Worm (Caenorhabditis elegans): Measurements from ENCODE around the gene C44B11.6.

Gene C44B11.6

ce11 chrIII:3191195-3191594 lies 38.2 kb downstream of the C44B11.6 start, which contains the start of gene R148.8:
Gene R148.8, plus strand, starts transcription at chrIII:3191495.
- TF ChIP-seq tbx-7 (tag; optimal IDR thresholded peaks at IDR 0.05) (no peak), T23F11.4 (GFP tag; optimal IDR thresholded peaks at IDR 0.05) (no peak), elt-4 (tag; optimal IDR thresholded peaks at IDR 0.05) (no peak), nhr-11 (tag; optimal IDR thresholded peaks at IDR 0.05) (no peak), ceh-22 (tag; optimal IDR thresholded peaks at IDR 0.05) (no peak), C08G9.2 (tag; optimal IDR thresholded peaks at IDR 0.05) (no peak)

ce11 chrIII:3191729-3192128 lies 38.8 kb downstream of the C44B11.6 start:
- TF ChIP-seq K09A11.1 (tag; optimal IDR thresholded peaks at IDR 0.05; ENCODE audit: insufficient read depth) (no peak), nfya-1 (tag; optimal IDR thresholded peaks at IDR 0.05) (no peak), ceh-34 (tag; optimal IDR thresholded peaks at IDR 0.05) (no peak), ceh-6 (GFP tag; optimal IDR thresholded peaks at IDR 0.05) (no peak), hlh-8 (tag; optimal IDR thresholded peaks at IDR 0.05) (no peak), eyg-1 (tag; optimal IDR thresholded peaks at IDR 0.05) (no peak), dve-1 (tag; optimal IDR thresholded peaks at IDR 0.05) (no peak)

- TF ChIP-seq ceh-19 (GFP tag; optimal IDR thresholded peaks at IDR 0.05) (no peak), syd-9 (tag; optimal IDR thresholded peaks at IDR 0.05) (no peak), odd-2 (tag; optimal IDR thresholded peaks at IDR 0.05) (no peak), ttx-3 (tag; optimal IDR thresholded peaks at IDR 0.05) (no peak), ceh-31 (tag; optimal IDR thresholded peaks at IDR 0.05) (no peak), hlh-8 (tag; optimal IDR thresholded peaks at IDR 0.05) (no peak), ceh-45 (GFP tag; IDR thresholded peaks at IDR 0.05) (no peak), sox-4 (tag; optimal IDR thresholded peaks at IDR 0.05) (no peak), fax-1 (tag; optimal IDR thresholded peaks at IDR 0.05) (no peak), ceh-2 (tag; optimal IDR thresholded peaks at IDR 0.05) (no peak)
Measured at ce11 chrIII:3197904-3198303, 45.0 kb downstream of the C44B11.6 start.

DNA sequence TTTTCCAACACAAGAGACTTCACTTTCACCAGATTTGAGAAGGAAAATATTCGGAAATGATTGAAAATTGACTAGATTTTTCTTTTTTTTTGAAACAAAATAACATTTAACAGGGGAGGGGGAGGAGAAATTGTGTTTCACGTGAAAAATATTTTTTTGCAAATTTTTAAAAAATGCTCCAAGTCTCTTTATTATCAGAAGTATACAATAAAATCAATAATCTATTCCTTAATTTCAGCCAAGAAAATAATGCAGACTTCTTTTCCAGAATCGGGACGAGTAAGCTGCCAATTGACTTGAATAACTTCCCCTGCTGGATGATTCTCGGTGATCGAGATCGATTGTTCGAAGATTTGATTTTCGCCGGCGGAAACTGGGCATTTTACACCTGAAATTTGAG lies 45.4 kb downstream of the C44B11.6 start, which contains the start of gene R148.7:
R148.7 (minus strand) TSS at position 101 of the 400 bp plus-strand sequence.
- TF ChIP-seq ceh-22 (tag; optimal IDR thresholded peaks at IDR 0.05) (no peak), dve-1 (tag; optimal IDR thresholded peaks at IDR 0.05) (no peak), ceh-45 (GFP tag; IDR thresholded peaks at IDR 0.05) (no peak), fkh-6 (tag; optimal IDR thresholded peaks at IDR 0.05) (no peak), ceh-48 (tag; optimal IDR thresholded peaks at IDR 0.05) (no peak), fax-1 (tag; optimal IDR thresholded peaks at IDR 0.05) (no peak), pax-1 (tag; optimal IDR thresholded peaks at IDR 0.05) (no peak), sox-4 (tag; optimal IDR thresholded peaks at IDR 0.05) (no peak), C38D4.7 (GFP tag; optimal IDR thresholded peaks at IDR 0.05) (no peak), gmeb-2 (tag; optimal IDR thresholded peaks at IDR 0.05) (no peak), ref-2 (tag; optimal IDR thresholded peaks at IDR 0.05) (no peak), pros-1 (tag; optimal IDR thresholded peaks at IDR 0.05) (no peak), syd-9 (tag; optimal IDR thresholded peaks at IDR 0.05) (no peak), K02D7.2 (tag; optimal IDR thresholded peaks at IDR 0.05) (no peak), hlh-13 (GFP tag; optimal IDR thresholded peaks at IDR 0.05) (no peak), unc-55 (GFP tag; optimal IDR thresholded peaks at IDR 0.05) (no peak), eyg-1 (tag; optimal IDR thresholded peaks at IDR 0.05) (no peak), lin-11 (tag; optimal IDR thresholded peaks at IDR 0.05) (no peak), ttx-3 (tag; optimal IDR thresholded peaks at IDR 0.05) (no peak), nhr-11 (tag; optimal IDR thresholded peaks at IDR 0.05) (no peak)

DNA sequence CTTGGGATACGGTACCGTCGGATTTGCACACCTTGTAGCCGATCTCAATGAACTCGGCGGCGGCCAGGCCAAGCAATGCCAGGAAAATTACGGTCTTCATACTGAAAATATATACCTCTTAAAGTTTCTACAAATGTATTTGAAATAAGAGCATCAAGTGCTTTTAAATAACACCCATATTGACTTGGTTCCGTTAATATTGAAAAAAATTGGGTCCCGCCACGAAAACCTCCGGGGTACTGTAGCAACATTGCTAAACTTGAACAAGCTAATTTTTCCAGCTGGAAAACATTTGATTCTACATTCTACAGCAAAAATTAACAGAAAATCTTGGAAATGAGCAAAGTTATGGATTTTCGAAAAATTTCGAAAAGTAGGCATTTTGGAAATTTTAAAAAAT lies 46.5 kb downstream of the C44B11.6 start, which contains the start of gene heh-1:
heh-1 (minus strand) TSS at position 101 of the 400 bp plus-strand sequence.
- TF ChIP-seq hlh-13 (GFP tag; optimal IDR thresholded peaks at IDR 0.05) = no peak
- no peak for TF ChIP-seq ceh-22 (tag; optimal IDR thresholded peaks at IDR 0.05)
- TF ChIP-seq pqm-1 (tag; optimal IDR thresholded peaks at IDR 0.05) = no peak
- no peak for TF ChIP-seq hlh-30 (tag; optimal IDR thresholded peaks at IDR 0.05; ENCODE audit: insufficient read depth)
- no peak for TF ChIP-seq lim-6 (tag; optimal IDR thresholded peaks at IDR 0.05)
- no peak for TF ChIP-seq hlh-15 (tag; optimal IDR thresholded peaks at IDR 0.05)
- TF ChIP-seq ttx-3 (tag; optimal IDR thresholded peaks at IDR 0.05) = no peak
- TF ChIP-seq elt-2 (tag; optimal IDR thresholded peaks at IDR 0.05) = no peak
- TF ChIP-seq ceh-48 (tag; optimal IDR thresholded peaks at IDR 0.05) = no peak
- TF ChIP-seq ceh-30 (tag; optimal IDR thresholded peaks at IDR 0.05) = no peak
- no peak for TF ChIP-seq sdc-2 (tag; optimal IDR thresholded peaks at IDR 0.05)
- TF ChIP-seq nfya-1 (tag; optimal IDR thresholded peaks at IDR 0.05) = no peak
- TF ChIP-seq odd-2 (tag; optimal IDR thresholded peaks at IDR 0.05) = no peak
- TF ChIP-seq C38D4.7 (GFP tag; optimal IDR thresholded peaks at IDR 0.05) = no peak

All from whole organism, late embryonic.